Fruit fly (Drosophila melanogaster) whole organism, wandering third instar larva: Measurements from ENCODE around the gene CG32650.

Experiments used
- Abd-B ChIP-seq: fragments of >200 bp; optimal IDR thresholded peaks from 2 replicates; lab custom pipeline; 2017; ENCODE audit warnings: missing biosample characterization, missing genetic modification characterization
- CG32264 ChIP-seq: fragments of 200-800 bp; sonication (Bioruptor generic); optimal IDR thresholded peaks from 2 replicates; lab custom pipeline; 2016; ENCODE audit warnings: missing biosample characterization, missing genetic modification characterization
- CG9705 ChIP-seq: fragments of 200-800 bp; sonication (Bioruptor generic); optimal IDR thresholded peaks from 2 replicates; lab custom pipeline; 2018; ENCODE audit warnings: missing biosample characterization, mild to moderate bottlenecking, missing genetic modification characterization
- CrebA ChIP-seq: fragments of 200-800 bp; sonication (Bioruptor generic); optimal IDR thresholded peaks from 2 replicates; lab custom pipeline; 2016; ENCODE audit warnings: missing biosample characterization, mild to moderate bottlenecking, missing genetic modification characterization, borderline replicate concordance
- Dfd ChIP-seq: fragments of >200 bp; optimal IDR thresholded peaks from 2 replicates; lab custom pipeline; 2017; ENCODE audit warnings: missing biosample characterization, missing genetic modification characterization
- Dif ChIP-seq: fragments of 200-275, 200-300 bp; sonication (Bioruptor generic); optimal IDR thresholded peaks from 2 replicates; lab custom pipeline; 2018; ENCODE audit warnings: missing biosample characterization, missing genetic modification characterization; ENCODE audit not compliant: partially characterized antibody
- GATAd ChIP-seq: sonication (Bioruptor generic); optimal IDR thresholded peaks from 2 replicates; lab custom pipeline; 2016; ENCODE audit warnings: missing biosample characterization, missing genetic modification characterization
- HLH106 ChIP-seq: fragments of 200-800 bp; optimal IDR thresholded peaks from 3 replicates; lab custom pipeline; 2019; ENCODE audit warnings: missing biosample characterization, mild to moderate bottlenecking, missing genetic modification characterization, moderate library complexity
- Hnf4 ChIP-seq: fragments of 200-800 bp; sonication (Bioruptor generic); optimal IDR thresholded peaks from 2 replicates; lab custom pipeline; 2016; ENCODE audit warnings: missing biosample characterization, mild to moderate bottlenecking, missing genetic modification characterization
- Hr78 ChIP-seq: fragments of >200 bp; optimal IDR thresholded peaks from 2 replicates; lab custom pipeline; 2017; ENCODE audit warnings: missing biosample characterization, missing genetic modification characterization
- Hr83 ChIP-seq: fragments of 200-300 bp; sonication (Bioruptor generic); optimal IDR thresholded peaks from 2 replicates; lab custom pipeline; 2016; ENCODE audit warnings: missing biosample characterization, mild to moderate bottlenecking, missing genetic modification characterization, moderate library complexity; ENCODE audit not compliant: poor library complexity, severe bottlenecking
- Jra ChIP-seq: sonication (Bioruptor generic); optimal IDR thresholded peaks from 2 replicates; lab custom pipeline; 2016; ENCODE audit warnings: missing biosample characterization, missing genetic modification characterization
- Mio ChIP-seq: sonication (Bioruptor generic); optimal IDR thresholded peaks from 2 replicates; lab custom pipeline; 2016; ENCODE audit warnings: missing biosample characterization, missing genetic modification characterization
- Myc ChIP-seq: fragments of >200 bp; optimal IDR thresholded peaks from 2 replicates; lab custom pipeline; 2017
- N ChIP-seq: fragments of >200 bp; optimal IDR thresholded peaks from 2 replicates; lab custom pipeline; 2018; ENCODE audit warnings: missing biosample characterization, missing external identifiers, missing genetic modification characterization
- OdsH ChIP-seq: fragments of 200-800 bp; sonication (Bioruptor generic); optimal IDR thresholded peaks from 2 replicates; lab custom pipeline; 2016; ENCODE audit warnings: missing biosample characterization, mild to moderate bottlenecking, missing genetic modification characterization
- Rel ChIP-seq, 2 experiments: fragments of 200-800 bp; sonication (Bioruptor generic) in 1 of 2; optimal IDR thresholded peaks; 2 replicates in 1 of 2; 3 replicates in 1 of 2; lab custom pipeline; 2016 to 2019; ENCODE audit warnings: mild to moderate bottlenecking in 2 of 2, missing biosample characterization in 2 of 2, missing genetic modification characterization in 2 of 2, moderate library complexity in 1 of 2
- Sp1 ChIP-seq: fragments of 200-800 bp; sonication (Bioruptor generic); optimal IDR thresholded peaks from 3 replicates; lab custom pipeline; 2019; ENCODE audit warnings: missing biosample characterization, mild to moderate bottlenecking, missing genetic modification characterization, moderate library complexity
- Vsx2 ChIP-seq: fragments of 200-300, 225-300 bp; sonication (Bioruptor generic); optimal IDR thresholded peaks from 2 replicates; lab custom pipeline; 2018; ENCODE audit warnings: missing biosample characterization, missing genetic modification characterization; ENCODE audit not compliant: partially characterized antibody
- br ChIP-seq: fragments of 200-800 bp; sonication (Bioruptor generic); optimal IDR thresholded peaks from 2 replicates; lab custom pipeline; 2016; ENCODE audit warnings: missing biosample characterization, missing genetic modification characterization
- brk ChIP-seq: fragments of 200-800 bp; sonication (Bioruptor generic); optimal IDR thresholded peaks from 2 replicates; lab custom pipeline; 2016; ENCODE audit warnings: missing biosample characterization, mild to moderate bottlenecking, missing genetic modification characterization
- dl ChIP-seq, 2 experiments: fragments of 175-275, 200-275 bp in 1 of 2; fragments of 200-275 bp in 1 of 2; sonication (Bioruptor generic); optimal IDR thresholded peaks; lab custom pipeline; 2018; ENCODE audit warnings: mild to moderate bottlenecking in 2 of 2, missing biosample characterization in 2 of 2, missing genetic modification characterization in 2 of 2, moderate library complexity in 2 of 2; ENCODE audit not compliant: partially characterized antibody in 2 of 2, insufficient read depth in 1 of 2
- dmrt93B ChIP-seq: fragments of 200-800 bp; sonication (Bioruptor generic); optimal IDR thresholded peaks from 2 replicates; lab custom pipeline; 2018; ENCODE audit warnings: missing biosample characterization, mild to moderate bottlenecking, missing genetic modification characterization
- dsf ChIP-seq: sonication (Bioruptor generic); optimal IDR thresholded peaks from 2 replicates; lab custom pipeline; 2016; ENCODE audit warnings: missing biosample characterization, missing genetic modification characterization, borderline replicate concordance
- ey ChIP-seq: fragments of 200-800 bp; sonication (Bioruptor generic); optimal IDR thresholded peaks from 2 replicates; lab custom pipeline; 2016; ENCODE audit warnings: missing biosample characterization, missing genetic modification characterization
- foxo ChIP-seq, 2 experiments: fragments of 200-800 bp; sonication (Bioruptor generic); optimal IDR thresholded peaks; 2 replicates in 1 of 2; 3 replicates in 1 of 2; lab custom pipeline; 2016 to 2017; ENCODE audit warnings: missing biosample characterization in 2 of 2, missing genetic modification characterization in 2 of 2
- fru ChIP-seq: fragments of 200-800 bp; sonication (Bioruptor generic); optimal IDR thresholded peaks from 3 replicates; lab custom pipeline; 2016; ENCODE audit warnings: missing biosample characterization, mild to moderate bottlenecking, missing genetic modification characterization
- h ChIP-seq: fragments of 200-800 bp; sonication (Bioruptor generic); optimal IDR thresholded peaks from 3 replicates; lab custom pipeline; 2016; ENCODE audit warnings: missing biosample characterization, mild to moderate bottlenecking, missing genetic modification characterization
- jim ChIP-seq: fragments of 175-275, 200-325 bp; sonication (Bioruptor generic); optimal IDR thresholded peaks from 2 replicates; lab custom pipeline; 2016; ENCODE audit warnings: missing biosample characterization, mild to moderate bottlenecking, missing genetic modification characterization
- lola ChIP-seq: fragments of >200 bp; optimal IDR thresholded peaks from 2 replicates; lab custom pipeline; 2017; ENCODE audit warnings: missing biosample characterization, missing genetic modification characterization
- pan ChIP-seq: fragments of >200 bp; optimal IDR thresholded peaks from 2 replicates; lab custom pipeline; 2017
- psq ChIP-seq: fragments of 200-800 bp; sonication (Bioruptor generic); optimal IDR thresholded peaks from 3 replicates; lab custom pipeline; 2017; ENCODE audit warnings: missing biosample characterization, mild to moderate bottlenecking, missing genetic modification characterization, moderate library complexity
- rgr ChIP-seq: fragments of 200-800 bp; sonication (Bioruptor generic); optimal IDR thresholded peaks from 3 replicates; lab custom pipeline; 2016; ENCODE audit warnings: missing biosample characterization, mild to moderate bottlenecking, missing genetic modification characterization
- sage ChIP-seq: fragments of 200-800 bp; sonication (Bioruptor generic); optimal IDR thresholded peaks from 2 replicates; lab custom pipeline; 2016; ENCODE audit warnings: missing biosample characterization, mild to moderate bottlenecking, missing genetic modification characterization
- sv ChIP-seq: fragments of 200-800 bp; sonication (Bioruptor generic); optimal IDR thresholded peaks from 3 replicates; lab custom pipeline; 2016; ENCODE audit warnings: missing biosample characterization, missing genetic modification characterization
- tai ChIP-seq: sonication (Bioruptor generic); optimal IDR thresholded peaks from 2 replicates; lab custom pipeline; 2016; ENCODE audit warnings: missing biosample characterization, missing genetic modification characterization
- usp ChIP-seq: fragments of >200 bp; optimal IDR thresholded peaks from 2 replicates; lab custom pipeline; 2017; ENCODE audit warnings: missing biosample characterization, missing genetic modification characterization
- woc ChIP-seq: sonication (Bioruptor generic); optimal IDR thresholded peaks from 2 replicates; lab custom pipeline; 2016; ENCODE audit warnings: missing biosample characterization, mild to moderate bottlenecking, missing genetic modification characterization

The CG32650 gene

DNA sequence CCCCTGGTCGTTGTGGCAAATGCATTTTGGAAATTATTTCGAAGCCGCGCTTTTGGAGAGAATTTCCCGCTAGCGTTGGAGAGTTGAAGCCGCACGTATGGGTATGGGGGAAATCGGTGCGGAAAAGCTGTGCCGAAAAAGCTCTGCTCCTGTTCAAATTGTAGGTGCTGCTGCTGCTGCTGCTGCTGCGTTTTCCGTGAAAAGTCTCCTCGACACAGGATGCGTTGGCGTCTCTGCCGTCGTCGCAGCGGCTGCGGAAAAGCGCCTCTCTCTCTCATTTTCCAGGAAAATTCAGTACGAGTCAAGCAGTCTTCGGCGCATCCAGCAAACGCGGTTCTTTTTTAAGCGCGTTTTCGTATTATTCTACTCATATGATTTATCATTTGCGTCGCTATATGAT is 18.7 kb upstream of the CG32650 start, which contains the start of gene fne:
fne (plus strand) TSS at position 301 of the 400 bp plus-strand sequence.
- TF ChIP-seq sv (no peak), br (GFP tag; lab: Kevin White, UChicago) (no peak), Hr83 (GFP tag; lab: Kevin White, UChicago) (no peak), CG9705 (GFP tag; lab: Kevin White, UChicago) (no peak)
- TF ChIP-seq, all 38 proteins: peak for 0

dm6 chrX:12913729-12914128 is 15.3 kb upstream of the CG32650 start:
- TF ChIP-seq CrebA (GFP tag; lab: Kevin White, UChicago) (no peak), dmrt93B (peak; percentile 4), foxo (GFP tag; optimal IDR thresholded peaks at IDR 0.05; lab: Kevin White, UChicago) (peak in 1 of 2 experiments; percentile 43), psq (GFP tag; lab: Kevin White, UChicago) (peak; percentile 12), Sp1 (GFP tag; lab: Kevin White, UChicago) (peak; percentile 62), HLH106 (peak; percentile 52)

- TF ChIP-seq dsf (GFP tag; lab: Kevin White, UChicago) (peak; percentile 22), usp (GFP tag; lab: Kevin White, UChicago) (no peak), Jra (GFP tag; lab: Kevin White, UChicago) (peak; percentile 21), CG32264 (no peak), Hnf4 (GFP tag; lab: Kevin White, UChicago) (no peak), OdsH (peak; percentile 44), jim (no peak), Dif (no peak), CrebA (GFP tag; lab: Kevin White, UChicago) (no peak), lola (GFP tag; lab: Kevin White, UChicago) (no peak), rgr (GFP tag; lab: Kevin White, UChicago) (peak; percentile 49), pan (no peak), ey (GFP tag; lab: Kevin White, UChicago) (peak; percentile 39), Dfd (GFP tag; lab: Kevin White, UChicago) (no peak), Myc (lab: Kevin White, UChicago) (peak; percentile 91), Mio (GFP tag; lab: Kevin White, UChicago) (no peak), sage (GFP tag; lab: Kevin White, UChicago) (no peak), Hr78 (no peak), psq (GFP tag; lab: Kevin White, UChicago) (peak; percentile 60), h (GFP tag; lab: Kevin White, UChicago) (peak; percentile 48), foxo (GFP tag; optimal IDR thresholded peaks at IDR 0.05; lab: Kevin White, UChicago) (peak in 1 of 2 experiments; percentile 70), Abd-B (GFP tag; lab: Kevin White, UChicago) (no peak), brk (GFP tag; lab: Kevin White, UChicago) (no peak), sv (peak; percentile 47), Hr83 (GFP tag; lab: Kevin White, UChicago) (peak; percentile 61), CG9705 (GFP tag; lab: Kevin White, UChicago) (peak; percentile 43), Rel (GFP tag; optimal IDR thresholded peaks at IDR 0.05; lab: Kevin White, UChicago) (no peak), Rel (tag; optimal IDR thresholded peaks at IDR 0.05; lab: Kevin White, UChicago) (peak; percentile 54), br (GFP tag; lab: Kevin White, UChicago) (peak; percentile 30), Vsx2 (GFP tag; lab: Kevin White, UChicago) (no peak), dl (GFP tag; optimal IDR thresholded peaks at IDR 0.05; lab: Kevin White, UChicago; ENCODE audit: insufficient read depth in 1 of 2, partially characterized antibody in 2 of 2) (no peak), GATAd (no peak), tai (no peak), woc (peak; percentile 57), N (no peak), fru (peak; percentile 54), HLH106 (peak; percentile 66), dmrt93B (peak; percentile 57), Sp1 (GFP tag; lab: Kevin White, UChicago) (peak; percentile 44)
These were observed 11.3 kb upstream of the CG32650 start, which contains the start of the genes Brms1 and CG4645 for dm6 chrX:12909577-12910426. Brms1 (minus strand) TSS chrX:12909622. CG4645 (plus strand) TSS chrX:12909953.
